Worm (Caenorhabditis elegans) whole organism, L4 larva: ENCODE data around the gene spp-3.

Experiments
- D1046.2 ChIP-seq: fragments of 200-800 bp; sonication (Bioruptor generic); IDR thresholded peaks from 2 replicates; pipeline ENCODE4 v1.3.6; 2022; ENCODE audit warnings: missing genetic modification characterization, missing compliant biosample characterization
- F10B5.3 ChIP-seq: sonication (generic microtip); optimal IDR thresholded peaks from 2 replicates; lab custom pipeline; 2016; ENCODE audit warnings: mild to moderate bottlenecking, missing genetic modification characterization, missing compliant biosample characterization
- F44E2.7 ChIP-seq: fragments of 200-800 bp; sonication (Bioruptor generic); IDR thresholded peaks from 2 replicates; pipeline ENCODE4 v2.1.2; 2022; ENCODE audit warnings: missing genetic modification characterization, missing compliant biosample characterization
- F49E8.2 ChIP-seq: sonication (generic microtip); optimal IDR thresholded peaks from 2 replicates; lab custom pipeline; 2016; ENCODE audit warnings: missing compliant biosample characterization, mild to moderate bottlenecking, missing genetic modification characterization, borderline replicate concordance
- T26A8.4 ChIP-seq: fragments of 200-800 bp; sonication (Bioruptor generic); IDR thresholded peaks from 2 replicates; pipeline ENCODE4 v1.3.6; 2022; ENCODE audit warnings: missing genetic modification characterization, missing compliant biosample characterization
- Y105C5A.15 ChIP-seq: fragments of 200-800 bp; sonication (Bioruptor generic); IDR thresholded peaks from 2 replicates; pipeline ENCODE4 v1.3.6; 2022; ENCODE audit warnings: missing genetic modification characterization, missing compliant biosample characterization
- Y5F2A.4 ChIP-seq: fragments of 200-800 bp; sonication (Bioruptor generic); optimal IDR thresholded peaks from 2 replicates; lab custom pipeline; 2018; ENCODE audit warnings: mild to moderate bottlenecking, missing genetic modification characterization, missing compliant biosample characterization
- aha-1 ChIP-seq: fragments of 150-350 bp; peaks from one replicate; lab custom pipeline; 2014; ENCODE audit warnings: missing biosample characterization, missing genetic modification characterization
- ama-1 ChIP-seq: fragments of 150-350 bp; optimal IDR thresholded peaks from 2 replicates; lab custom pipeline; 2014; ENCODE audit warnings: inconsistent platforms, mixed read lengths
- ctbp-1 ChIP-seq: fragments of 200-800 bp; sonication (Bioruptor generic); IDR thresholded peaks from 2 replicates; pipeline ENCODE4 v1.3.6; 2022; ENCODE audit warnings: missing genetic modification reagents, missing genetic modification characterization, missing compliant biosample characterization
- dmd-6 ChIP-seq: fragments of 200-800 bp; sonication (Bioruptor generic); IDR thresholded peaks from 2 replicates; pipeline ENCODE4 v1.3.6; 2022; ENCODE audit warnings: missing genetic modification reagents, missing genetic modification characterization, missing compliant biosample characterization
- dmd-8 ChIP-seq: fragments of 200-800 bp; sonication (Bioruptor generic); IDR thresholded peaks from 2 replicates; pipeline ENCODE4 v1.3.6; 2022; ENCODE audit warnings: missing genetic modification characterization, missing compliant biosample characterization
- dmd-9 ChIP-seq: fragments of 200-800 bp; sonication (Bioruptor generic); IDR thresholded peaks from 2 replicates; pipeline ENCODE4 v1.3.6; 2022; ENCODE audit warnings: missing genetic modification reagents, missing genetic modification characterization, missing compliant biosample characterization
- dve-1 ChIP-seq: sonication (generic microtip); optimal IDR thresholded peaks from 2 replicates; lab custom pipeline; 2017; ENCODE audit warnings: antibody characterized with exemption, mild to moderate bottlenecking, missing genetic modification characterization, missing compliant biosample characterization; ENCODE audit not compliant: insufficient read depth
- egl-43 ChIP-seq: fragments of 200-800 bp; sonication (Bioruptor generic); IDR thresholded peaks from 2 replicates; pipeline ENCODE4 v1.3.6; 2022; ENCODE audit warnings: missing genetic modification reagents, missing genetic modification characterization, missing compliant biosample characterization
- fkh-10 ChIP-seq: fragments of 150-350 bp; optimal IDR thresholded peaks from 2 replicates; lab custom pipeline; 2014; ENCODE audit warnings: missing biosample characterization, missing genetic modification reagents, missing genetic modification characterization
- gei-8 ChIP-seq: fragments of 200-800 bp; sonication (Bioruptor generic); optimal IDR thresholded peaks from 2 replicates; lab custom pipeline; 2018; ENCODE audit warnings: mild to moderate bottlenecking, missing genetic modification characterization, missing compliant biosample characterization
- hlh-30 ChIP-seq: sonication (generic microtip); optimal IDR thresholded peaks from 2 replicates; lab custom pipeline; 2017; ENCODE audit warnings: antibody characterized with exemption, mild to moderate bottlenecking, missing genetic modification characterization, missing compliant biosample characterization; ENCODE audit not compliant: insufficient read depth
- hmg-1.1 ChIP-seq: fragments of 200-800 bp; sonication (Bioruptor generic); IDR thresholded peaks from 2 replicates; pipeline ENCODE4 v1.3.6; 2022; ENCODE audit warnings: missing genetic modification reagents, missing genetic modification characterization, missing compliant biosample characterization
- lin-1 ChIP-seq: fragments of 200-800 bp; sonication (Bioruptor generic); IDR thresholded peaks from 2 replicates; pipeline ENCODE4 v1.3.6; 2022; ENCODE audit warnings: missing genetic modification reagents, missing genetic modification characterization, missing compliant biosample characterization
- lin-15B ChIP-seq: fragments of 150-350 bp; sonication (generic microtip); optimal IDR thresholded peaks from 3 replicates; lab custom pipeline; 2014; ENCODE audit warnings: missing biosample characterization, missing genetic modification characterization
- lin-38 ChIP-seq: fragments of 200-800 bp; sonication (Bioruptor generic); IDR thresholded peaks from 2 replicates; pipeline ENCODE4 v1.3.6; 2022; ENCODE audit warnings: missing genetic modification reagents, missing genetic modification characterization, missing compliant biosample characterization
- mep-1 ChIP-seq: fragments of 150-350 bp; sonication (generic microtip); optimal IDR thresholded peaks from 3 replicates; lab custom pipeline; 2014; ENCODE audit warnings: missing biosample characterization, missing genetic modification characterization
- nhr-11 ChIP-seq: fragments of 150-350 bp; optimal IDR thresholded peaks from 2 replicates; lab custom pipeline; 2014; ENCODE audit warnings: missing biosample characterization, missing genetic modification characterization
- nhr-28 ChIP-seq: fragments of 150-350 bp; optimal IDR thresholded peaks from 2 replicates; lab custom pipeline; 2014; ENCODE audit warnings: missing biosample characterization, missing genetic modification characterization
- nhr-76 ChIP-seq: fragments of 150-350 bp; optimal IDR thresholded peaks from 2 replicates; lab custom pipeline; 2014; ENCODE audit warnings: missing biosample characterization, missing genetic modification characterization
- sdz-12 ChIP-seq: fragments of 200-800 bp; sonication (Bioruptor generic); optimal IDR thresholded peaks from 2 replicates; lab custom pipeline; 2018; ENCODE audit warnings: mild to moderate bottlenecking, missing genetic modification characterization, missing compliant biosample characterization
- set-16 ChIP-seq: fragments of 200-800 bp; sonication (Bioruptor generic); IDR thresholded peaks from 2 replicates; pipeline ENCODE4 v1.3.6; 2022; ENCODE audit warnings: missing genetic modification reagents, missing genetic modification characterization, missing compliant biosample characterization
- snpc-1.2 ChIP-seq: fragments of 200-800 bp; sonication (Bioruptor generic); IDR thresholded peaks from 2 replicates; pipeline ENCODE4 v1.3.6; 2022; ENCODE audit warnings: missing genetic modification reagents, missing genetic modification characterization, missing compliant biosample characterization
- unc-130 ChIP-seq: sonication (generic microtip); optimal IDR thresholded peaks from 2 replicates; lab custom pipeline; 2016; ENCODE audit warnings: missing genetic modification reagents, missing genetic modification characterization, missing compliant biosample characterization
- unc-62 ChIP-seq, 3 experiments: fragments of 150-350 bp in 1 of 3; sonication (generic microtip); optimal IDR thresholded peaks in 2 of 3; peaks in 1 of 3; 1 replicate in 1 of 3; 2 replicates in 2 of 3; lab custom pipeline; 2014 to 2017; ENCODE audit warnings: missing biosample characterization in 3 of 3, missing genetic modification characterization in 3 of 3, missing genetic modification reagents in 3 of 3, missing genotype in 1 of 3
- vab-7 ChIP-seq: fragments of 200-800 bp; sonication (Bioruptor generic); IDR thresholded peaks from 2 replicates; pipeline ENCODE4 v1.3.6; 2022; ENCODE audit warnings: missing genetic modification reagents, missing genetic modification characterization, missing compliant biosample characterization
- zfp-3 ChIP-seq: fragments of 200-800 bp; sonication (Bioruptor generic); conservative IDR thresholded peaks from 2 replicates; pipeline ENCODE4 v1.3.6; 2022; ENCODE audit warnings: missing genetic modification reagents, missing genetic modification characterization, missing compliant biosample characterization
- zip-2 ChIP-seq: fragments of 150-350 bp; optimal IDR thresholded peaks from 2 replicates; lab custom pipeline; 2014; ENCODE audit warnings: missing biosample characterization, missing genetic modification characterization

Gene spp-3

ce11 chrX:7329601-7330000 lies 14.4 kb upstream of the spp-3 start, which contains the start of gene ttr-59:
Gene ttr-59, plus strand, starts transcription at chrX:7329818.
- TF ChIP-seq lin-15B (tag; lab: Kevin White, UChicago) (no peak), dmd-8 (GFP tag; lab: Robert Waterston, UW) (no peak), lin-1 (GFP tag; lab: Robert Waterston, UW) (no peak), F44E2.7 (GFP tag; lab: Robert Waterston, UW) (no peak), ctbp-1 (GFP tag; lab: Robert Waterston, UW) (no peak), lin-38 (GFP tag; lab: Robert Waterston, UW) (no peak), unc-130 (GFP tag; lab: Kevin White, UChicago) (no peak), nhr-28 (tag; lab: Kevin White, UChicago) (peak; percentile 5), gei-8 (GFP tag; lab: Kevin White, UChicago) (no peak), hlh-30 (tag; lab: Kevin White, UChicago) (peak; percentile 58), T26A8.4 (no peak), hmg-1.1 (GFP tag; lab: Robert Waterston, UW) (no peak), zip-2 (tag; lab: Kevin White, UChicago) (no peak), D1046.2 (GFP tag; lab: Robert Waterston, UW) (no peak), F49E8.2 (tag; lab: Kevin White, UChicago) (no peak), dmd-9 (GFP tag; lab: Robert Waterston, UW) (no peak), egl-43 (GFP tag; lab: Robert Waterston, UW) (no peak), ama-1 (lab: Kevin White, UChicago) (peak; percentile 4), nhr-76 (no peak), zfp-3 (GFP tag; lab: Robert Waterston, UW) (no peak), sdz-12 (GFP tag; lab: Kevin White, UChicago) (no peak), F10B5.3 (tag; lab: Kevin White, UChicago) (no peak), vab-7 (GFP tag; lab: Robert Waterston, UW) (no peak)

- 0 out of 2 replicates have a peak, but pooled peaks have one; percentile 7 for TF ChIP-seq dmd-6 (GFP tag; lab: Robert Waterston, UW)
- peak in 1 of 2 experiments; percentile 10 for TF ChIP-seq unc-62 (GFP tag; optimal IDR thresholded peaks at IDR 0.05 in 1 of 2; lab: Kevin White, UChicago)
- no peak for TF ChIP-seq unc-62 (tag; optimal IDR thresholded peaks at IDR 0.05; lab: Kevin White, UChicago)
- TF ChIP-seq hlh-30 (tag; lab: Kevin White, UChicago): no peak
Observed at ce11 chrX:7328065-7328564, 13.0 kb upstream of the spp-3 start.

- peak in 1 of 2 experiments; percentile 85 for TF ChIP-seq unc-62 (GFP tag; optimal IDR thresholded peaks at IDR 0.05 in 1 of 2; lab: Kevin White, UChicago)
- TF ChIP-seq unc-62 (tag; optimal IDR thresholded peaks at IDR 0.05; lab: Kevin White, UChicago): no peak
- TF ChIP-seq nhr-11: no peak
- no peak for TF ChIP-seq zfp-3 (GFP tag; lab: Robert Waterston, UW)
- TF ChIP-seq Y5F2A.4: no peak
- TF ChIP-seq snpc-1.2: no peak
- TF ChIP-seq aha-1: peak; percentile 89
- peak; percentile 37 for TF ChIP-seq mep-1 (tag; lab: Kevin White, UChicago)
- TF ChIP-seq dmd-9 (GFP tag; lab: Robert Waterston, UW): no peak
- TF ChIP-seq dve-1 (tag; lab: Kevin White, UChicago): no peak
- peak; percentile 40; the same call in 1 of the 2 replicates for TF ChIP-seq hmg-1.1 (GFP tag; lab: Robert Waterston, UW)
- TF ChIP-seq set-16 (GFP tag; lab: Robert Waterston, UW): peak; percentile 38; the same call in 1 of the 2 replicates
- TF ChIP-seq ama-1 (lab: Kevin White, UChicago): no peak
- TF ChIP-seq Y105C5A.15 (GFP tag; lab: Robert Waterston, UW): no peak
- TF ChIP-seq fkh-10 (GFP tag; lab: Kevin White, UChicago): peak; percentile 3
Observed at ce11 chrX:7326967-7327651, 12.0 kb upstream of the spp-3 start, which contains the start of gene sng-1. Gene sng-1, plus strand, starts transcription at chrX:7327601.
